Fruit fly (Drosophila melanogaster) whole organism, embryonic: ENCODE results near the gene CG15362.

Experiments used
- Atf3 ChIP-seq: fragments of 200-800 bp; sonication (Bioruptor generic); optimal IDR thresholded peaks from 3 replicates; lab custom pipeline; 2016; ENCODE audit warnings: missing biosample characterization, missing genetic modification characterization
- Atf6 ChIP-seq: fragments of 200-800 bp; sonication (Bioruptor generic); IDR thresholded peaks from 2 replicates; pipeline ENCODE4 v1.3.6; 2022; ENCODE audit warnings: missing biosample characterization, missing genetic modification characterization
- B-H2 ChIP-seq: fragments of 200-800 bp; sonication (Bioruptor generic); optimal IDR thresholded peaks from 2 replicates; lab custom pipeline; 2018; ENCODE audit warnings: missing biosample characterization, mild to moderate bottlenecking, missing genetic modification characterization
- CG10366 ChIP-seq: fragments of 200-800 bp; sonication (Bioruptor generic); IDR thresholded peaks from 2 replicates; pipeline ENCODE4 v1.3.6; 2022; ENCODE audit warnings: missing biosample characterization, missing genetic modification characterization
- CG10979 ChIP-seq: fragments of 200-800 bp; sonication (Bioruptor generic); optimal IDR thresholded peaks from 2 replicates; lab custom pipeline; 2018; ENCODE audit warnings: missing biosample characterization, mild to moderate bottlenecking, missing genetic modification characterization, moderate library complexity
- CG11504 ChIP-seq: fragments of 200-800 bp; sonication (Bioruptor generic); optimal IDR thresholded peaks from 3 replicates; lab custom pipeline; 2019; ENCODE audit warnings: missing biosample characterization, mild to moderate bottlenecking, missing genetic modification characterization, moderate library complexity
- CG11723 ChIP-seq: fragments of 200-800 bp; sonication (Bioruptor generic); optimal IDR thresholded peaks from 2 replicates; lab custom pipeline; 2017; ENCODE audit warnings: missing biosample characterization, mild to moderate bottlenecking, missing genetic modification characterization
- CG12236 ChIP-seq: fragments of 200-800 bp; sonication (Bioruptor generic); optimal IDR thresholded peaks from 2 replicates; lab custom pipeline; 2016; ENCODE audit warnings: missing biosample characterization, missing genetic modification characterization
- CG12769 ChIP-seq: fragments of 200-800 bp; sonication (Bioruptor generic); optimal IDR thresholded peaks from 2 replicates; lab custom pipeline; 2019; ENCODE audit warnings: missing biosample characterization, mild to moderate bottlenecking, missing genetic modification characterization, moderate library complexity
- CG15479 ChIP-seq: fragments of 200-800 bp; sonication (Bioruptor generic); optimal IDR thresholded peaks from 3 replicates; lab custom pipeline; 2019; ENCODE audit warnings: missing biosample characterization, mild to moderate bottlenecking, missing genetic modification characterization, moderate library complexity
- CG17568 ChIP-seq: fragments of 200-800 bp; sonication (Bioruptor generic); optimal IDR thresholded peaks from 2 replicates; lab custom pipeline; 2018; ENCODE audit warnings: missing biosample characterization, mild to moderate bottlenecking, missing genetic modification characterization, moderate library complexity
- CG17829 ChIP-seq: fragments of 200-800 bp; optimal IDR thresholded peaks from 2 replicates; lab custom pipeline; 2019; ENCODE audit warnings: missing biosample characterization, mild to moderate bottlenecking, missing genetic modification characterization, moderate library complexity
- CG30020 ChIP-seq: fragments of 200-800 bp; optimal IDR thresholded peaks from 2 replicates; lab custom pipeline; 2019; ENCODE audit warnings: missing biosample characterization, mild to moderate bottlenecking, missing genetic modification characterization, moderate library complexity
- CG30431 ChIP-seq: fragments of 200-800 bp; sonication (Bioruptor generic); optimal IDR thresholded peaks from 2 replicates; lab custom pipeline; 2017; ENCODE audit warnings: missing biosample characterization, missing genetic modification characterization
- CG4854 ChIP-seq: fragments of 200-800 bp; sonication (Bioruptor generic); optimal IDR thresholded peaks from 2 replicates; lab custom pipeline; 2016; ENCODE audit warnings: missing biosample characterization, missing genetic modification characterization, inconsistent platforms
- CG6254 ChIP-seq: fragments of 200-800 bp; sonication (Bioruptor generic); optimal IDR thresholded peaks from 3 replicates; lab custom pipeline; 2017; ENCODE audit warnings: mild to moderate bottlenecking, missing biosample characterization, missing genetic modification reagents, missing genetic modification characterization
- CG6765 ChIP-seq: fragments of 200-800 bp; sonication (Bioruptor generic); optimal IDR thresholded peaks from 3 replicates; lab custom pipeline; 2017; ENCODE audit warnings: missing biosample characterization, mild to moderate bottlenecking, missing genetic modification characterization
- CG9215 ChIP-seq: fragments of 200-800 bp; sonication (Bioruptor generic); IDR thresholded peaks from 2 replicates; pipeline ENCODE4 v1.3.6; 2022; ENCODE audit warnings: missing biosample characterization, missing genetic modification characterization
- Drgx ChIP-seq: fragments of 200-800 bp; sonication (Bioruptor generic); IDR thresholded peaks from 2 replicates; pipeline ENCODE4 v1.3.6; 2022; ENCODE audit warnings: missing biosample characterization, missing genetic modification characterization
- Fer3 ChIP-seq: fragments of 200-800 bp; sonication (Bioruptor generic); optimal IDR thresholded peaks from 2 replicates; lab custom pipeline; 2018; ENCODE audit warnings: missing biosample characterization, mild to moderate bottlenecking, missing genetic modification characterization, moderate library complexity
- HLH3B ChIP-seq: fragments of 200-800 bp; sonication (Bioruptor generic); IDR thresholded peaks from 2 replicates; pipeline ENCODE4 v1.3.6; 2022; ENCODE audit warnings: missing biosample characterization, missing genetic modification characterization
- MESR4 ChIP-seq: fragments of 200-800 bp; sonication (Bioruptor generic); optimal IDR thresholded peaks from 2 replicates; lab custom pipeline; 2018; ENCODE audit warnings: missing biosample characterization, mild to moderate bottlenecking, missing genetic modification characterization, moderate library complexity
- Oaz ChIP-seq: fragments of 200-800 bp; sonication (Bioruptor generic); IDR thresholded peaks from 2 replicates; pipeline ENCODE4 v1.3.6; 2022; ENCODE audit warnings: missing biosample characterization, missing genetic modification characterization
- Sox100B ChIP-seq: fragments of 200-800 bp; sonication (Bioruptor generic); optimal IDR thresholded peaks from 3 replicates; lab custom pipeline; 2018; ENCODE audit warnings: missing biosample characterization, mild to moderate bottlenecking, missing genetic modification characterization
- Stat92E ChIP-seq, 3 experiments: fragments of >200 bp in 2 of 3; fragments of 200-800 bp in 1 of 3; sonication (Bioruptor generic) in 1 of 3; optimal IDR thresholded peaks; 2 replicates each; lab custom pipeline; 2017 to 2019; ENCODE audit warnings: missing biosample characterization in 3 of 3, missing genetic modification characterization in 3 of 3, mild to moderate bottlenecking in 1 of 3, moderate library complexity in 1 of 3
- Tbp ChIP-seq: fragments of >200 bp; optimal IDR thresholded peaks from 2 replicates; lab custom pipeline; 2018; ENCODE audit warnings: missing biosample characterization, missing genetic modification characterization
- Xrp1 ChIP-seq: fragments of 200-800 bp; sonication (Bioruptor generic); IDR thresholded peaks from 2 replicates; pipeline ENCODE4 v1.3.6; 2022; ENCODE audit warnings: missing biosample characterization, missing genetic modification characterization
- aop ChIP-seq: fragments of 200-800 bp; sonication (Bioruptor generic); IDR thresholded peaks from 2 replicates; pipeline ENCODE4 v1.3.6; 2022; ENCODE audit warnings: missing biosample characterization, missing genetic modification characterization
- ato ChIP-seq: fragments of 200-800 bp; sonication (Bioruptor generic); IDR thresholded peaks from 2 replicates; pipeline ENCODE4 v1.3.6; 2022; ENCODE audit warnings: missing biosample characterization, missing genetic modification characterization; ENCODE audit not compliant: partially characterized antibody
- cad ChIP-seq: fragments of >200 bp; optimal IDR thresholded peaks from 2 replicates; lab custom pipeline; 2017; ENCODE audit warnings: missing biosample characterization, missing genetic modification characterization
- cas ChIP-seq: fragments of 200-800 bp; sonication (Bioruptor generic); IDR thresholded peaks from 2 replicates; pipeline ENCODE4 v1.3.6; 2022; ENCODE audit warnings: missing biosample characterization, missing genetic modification characterization
- cg ChIP-seq: fragments of 200-800 bp; sonication (Bioruptor generic); optimal IDR thresholded peaks from 3 replicates; lab custom pipeline; 2019; ENCODE audit warnings: missing biosample characterization, mild to moderate bottlenecking, missing genetic modification characterization, moderate library complexity
- chinmo ChIP-seq: fragments of 200-800 bp; sonication (Bioruptor generic); IDR thresholded peaks from 4 replicates; pipeline ENCODE4 v1.3.6; 2022; ENCODE audit warnings: missing biosample characterization, missing genetic modification characterization; ENCODE audit not compliant: partially characterized antibody
- dan ChIP-seq: fragments of 200-800 bp; sonication (Bioruptor generic); IDR thresholded peaks from 2 replicates; pipeline ENCODE4 v1.3.6; 2022; ENCODE audit warnings: missing biosample characterization, missing genetic modification characterization
- dmrt11E ChIP-seq: fragments of 200-800 bp; sonication (Bioruptor generic); optimal IDR thresholded peaks from 3 replicates; lab custom pipeline; 2018; ENCODE audit warnings: missing biosample characterization, mild to moderate bottlenecking, missing genetic modification characterization, moderate library complexity
- eyg ChIP-seq: fragments of 200-800 bp; sonication (Bioruptor generic); optimal IDR thresholded peaks from 3 replicates; lab custom pipeline; 2016; ENCODE audit warnings: missing biosample characterization, missing genetic modification characterization
- fd3F ChIP-seq: fragments of 200-800 bp; sonication (Bioruptor generic); optimal IDR thresholded peaks from 2 replicates; lab custom pipeline; 2018; ENCODE audit warnings: missing biosample characterization, mild to moderate bottlenecking, missing genetic modification characterization, moderate library complexity
- fd64A ChIP-seq: fragments of 200-800 bp; sonication (Bioruptor generic); optimal IDR thresholded peaks from 3 replicates; lab custom pipeline; 2018; ENCODE audit warnings: missing biosample characterization, mild to moderate bottlenecking, missing genetic modification characterization
- ftz-f1 ChIP-seq: fragments of 200-800 bp; sonication (Bioruptor generic); optimal IDR thresholded peaks from 2 replicates; lab custom pipeline; 2016; ENCODE audit warnings: missing biosample characterization, missing genetic modification characterization
- ham ChIP-seq: fragments of 200-800 bp; sonication (Bioruptor generic); IDR thresholded peaks from 2 replicates; pipeline ENCODE4 v1.3.6; 2022; ENCODE audit warnings: missing biosample characterization, missing genetic modification characterization
- her ChIP-seq: fragments of 200-800 bp; sonication (Bioruptor generic); optimal IDR thresholded peaks from 2 replicates; lab custom pipeline; 2016; ENCODE audit warnings: missing biosample characterization, missing genetic modification characterization
- maf-S ChIP-seq: fragments of 200-800 bp; sonication (Bioruptor generic); optimal IDR thresholded peaks from 2 replicates; lab custom pipeline; 2016; ENCODE audit warnings: missing biosample characterization, missing genetic modification characterization
- nau ChIP-seq: fragments of 200-800 bp; sonication (Bioruptor generic); optimal IDR thresholded peaks from 3 replicates; lab custom pipeline; 2017; ENCODE audit warnings: missing biosample characterization, mild to moderate bottlenecking, missing genetic modification characterization, missing genetic modification reagents
- onecut ChIP-seq: fragments of 200-800 bp; sonication (Bioruptor generic); IDR thresholded peaks from 2 replicates; pipeline ENCODE4 v1.3.6; 2022; ENCODE audit warnings: missing biosample characterization, missing genetic modification characterization
- pita ChIP-seq: fragments of 200-800 bp; sonication (Bioruptor generic); optimal IDR thresholded peaks from 2 replicates; lab custom pipeline; 2017; ENCODE audit warnings: missing biosample characterization, mild to moderate bottlenecking, missing genetic modification characterization
- sens ChIP-seq: fragments of 200-800 bp; sonication (Bioruptor generic); peaks from one replicate; lab custom pipeline; 2016; ENCODE audit warnings: missing biosample characterization, missing genetic modification characterization
- tio ChIP-seq: fragments of 200-800 bp; sonication (Bioruptor generic); optimal IDR thresholded peaks from 2 replicates; lab custom pipeline; 2017; ENCODE audit warnings: missing biosample characterization, missing genetic modification characterization, inconsistent platforms
- zen2 ChIP-seq: fragments of 200-800 bp; sonication (Bioruptor generic); IDR thresholded peaks from 3 replicates; pipeline ENCODE4 v1.3.6; 2022; ENCODE audit warnings: missing biosample characterization, missing genetic modification characterization; ENCODE audit not compliant: partially characterized antibody

The CG15362 gene

dm6 chr2L:1986343-1987280 is 5.6 kb downstream of the CG15362 start (continued):
- TF ChIP-seq Atf6 (GFP tag; lab: Robert Waterston, UW), result 0 out of 2 replicates have a peak, but pooled peaks have one; percentile 43
- TF ChIP-seq Stat92E (GFP tag; optimal IDR thresholded peaks at IDR 0.05; lab: Kevin White, UChicago), result no peak
- no peak for TF ChIP-seq nau
- TF ChIP-seq CG6765 (GFP tag; lab: Kevin White, UChicago), result no peak
- no peak for TF ChIP-seq zen2 (GFP tag; lab: Robert Waterston, UW)
- TF ChIP-seq sens (GFP tag; lab: Kevin White, UChicago), result peak; percentile 54
- TF ChIP-seq dmrt11E (tag; lab: Kevin White, UChicago), result no peak
- peak; percentile 11 for TF ChIP-seq Sox100B (GFP tag; lab: Kevin White, UChicago)
- peak; percentile 21 for TF ChIP-seq maf-S (GFP tag; lab: Kevin White, UChicago)
- TF ChIP-seq eyg (GFP tag; lab: Kevin White, UChicago), result no peak
- TF ChIP-seq ato, result no peak
- peak; percentile 56; the same call in 1 of the 2 replicates for TF ChIP-seq CG9215 (GFP tag; lab: Robert Waterston, UW)
- no peak for TF ChIP-seq CG15479 (GFP tag; lab: Kevin White, UChicago)
- no peak for TF ChIP-seq tio
- TF ChIP-seq Tbp, result no peak
- no peak for TF ChIP-seq cad
- TF ChIP-seq CG30431 (GFP tag; lab: Kevin White, UChicago), result peak; percentile 13
- TF ChIP-seq aop (GFP tag; lab: Robert Waterston, UW), result no peak
- TF ChIP-seq CG17568 (GFP tag; lab: Kevin White, UChicago), result no peak
- no peak for TF ChIP-seq CG6254 (GFP tag; lab: Kevin White, UChicago)
- peak; percentile 33 for TF ChIP-seq B-H2 (GFP tag; lab: Kevin White, UChicago)
- no peak for TF ChIP-seq pita (GFP tag; lab: Kevin White, UChicago)
- no peak for TF ChIP-seq CG30020
- TF ChIP-seq ham, result no peak
- TF ChIP-seq Drgx (GFP tag; lab: Robert Waterston, UW), result peak; percentile 38; the same call in 1 of the 2 replicates
- TF ChIP-seq fd64A (GFP tag; lab: Kevin White, UChicago), result no peak
- peak; percentile 14; the same call in 1 of the 2 replicates for TF ChIP-seq Oaz (GFP tag; lab: Robert Waterston, UW)
- peak; percentile 38 for TF ChIP-seq Fer3
- peak; percentile 74 for TF ChIP-seq ftz-f1 (GFP tag; lab: Kevin White, UChicago)
- peak; percentile 58 for TF ChIP-seq her (GFP tag; lab: Kevin White, UChicago)
- TF ChIP-seq CG17829 (tag; lab: Kevin White, UChicago), result no peak
- TF ChIP-seq cg (GFP tag; lab: Kevin White, UChicago), result no peak
- no peak for TF ChIP-seq cas (GFP tag; lab: Robert Waterston, UW)
- TF ChIP-seq fd3F, result peak; percentile 31
- peak; percentile 35 for TF ChIP-seq CG10366
- TF ChIP-seq CG11504 (tag; lab: Kevin White, UChicago), result peak; percentile 72
- no peak for TF ChIP-seq chinmo (GFP tag; lab: Robert Waterston, UW)
- peak; percentile 58; the same call in 1 of the 2 replicates for TF ChIP-seq HLH3B (GFP tag; lab: Robert Waterston, UW)
- TF ChIP-seq CG12236 (GFP tag; lab: Kevin White, UChicago), result no peak
- no peak for TF ChIP-seq Atf3 (GFP tag; lab: Kevin White, UChicago)
- TF ChIP-seq Xrp1 (GFP tag; lab: Robert Waterston, UW), result peak; percentile 49; the same call in 1 of the 2 replicates
- no peak for TF ChIP-seq CG11723 (GFP tag; lab: Kevin White, UChicago)
- no peak for TF ChIP-seq onecut (GFP tag; lab: Robert Waterston, UW)
- TF ChIP-seq CG12769 (tag; lab: Kevin White, UChicago), result peak; percentile 47
- no peak for TF ChIP-seq CG4854 (GFP tag; lab: Kevin White, UChicago)
- no peak for TF ChIP-seq dan (GFP tag; lab: Robert Waterston, UW)
- TF ChIP-seq CG10979 (tag; lab: Kevin White, UChicago), result no peak
- no peak for TF ChIP-seq MESR4 (GFP tag; lab: Kevin White, UChicago)
